Fruit fly (Drosophila melanogaster) whole organism, embryonic: Measurements from ENCODE around the gene Cdc23.

Experiments
- Adf1 ChIP-seq: fragments of 200-800 bp; sonication (Bioruptor generic); IDR thresholded peaks from 2 replicates; pipeline ENCODE4 v1.3.6; 2022; ENCODE audit warnings: missing biosample characterization, missing genetic modification characterization
- CG13296 ChIP-seq: fragments of 200-800 bp; sonication (Bioruptor generic); optimal IDR thresholded peaks from 3 replicates; lab custom pipeline; 2018; ENCODE audit warnings: missing biosample characterization, mild to moderate bottlenecking, missing genetic modification characterization
- Hmx ChIP-seq: fragments of 200-800 bp; sonication (Bioruptor generic); optimal IDR thresholded peaks from 2 replicates; lab custom pipeline; 2016; ENCODE audit warnings: missing biosample characterization, missing genetic modification characterization

DNA sequence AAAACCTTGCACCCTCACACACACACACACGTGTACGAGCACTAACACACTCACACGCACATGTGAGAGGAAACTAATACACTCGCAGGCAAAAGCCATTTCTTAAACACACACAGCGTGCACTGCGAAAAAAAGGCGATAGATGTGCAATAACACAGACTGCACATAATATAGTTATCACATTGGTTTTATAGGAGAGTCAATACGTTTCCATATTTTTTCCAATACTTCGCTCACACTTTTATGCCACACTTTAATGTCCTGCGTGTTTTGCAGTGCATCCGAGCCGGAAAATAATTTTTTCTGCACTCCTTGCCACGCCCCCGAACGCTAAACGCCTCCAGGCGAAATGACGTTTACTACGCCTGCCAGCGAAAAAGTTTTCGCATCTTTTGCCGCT lies 20.6 kb downstream of the Cdc23 start:
- TF ChIP-seq CG13296 (GFP tag; lab: Kevin White, UChicago) (no peak), Hmx (GFP tag; lab: Kevin White, UChicago) (no peak), Adf1 (GFP tag; lab: Robert Waterston, UW) (no peak)
